Fruit fly (Drosophila melanogaster) whole organism, prepupa: ENCODE data around the gene Osi7.

Source experiments
- Blimp-1 ChIP-seq: fragments of 200-800 bp; sonication (Bioruptor generic); optimal IDR thresholded peaks from 3 replicates; lab custom pipeline; 2017; ENCODE audit warnings: missing biosample characterization, missing genetic modification characterization, mild to moderate bottlenecking, moderate library complexity, missing genetic modification reagents
- CG10631 ChIP-seq: fragments of 200-800 bp; sonication (Bioruptor generic); optimal IDR thresholded peaks from 2 replicates; lab custom pipeline; 2016; ENCODE audit warnings: missing biosample characterization, missing genetic modification characterization
- CG1621 ChIP-seq: fragments of 200-800 bp; sonication (Bioruptor generic); optimal IDR thresholded peaks from 3 replicates; lab custom pipeline; 2018; ENCODE audit warnings: missing biosample characterization, mild to moderate bottlenecking, missing genetic modification characterization
- CG16779 ChIP-seq: fragments of 200-800 bp; sonication (Bioruptor generic); optimal IDR thresholded peaks from 3 replicates; lab custom pipeline; 2017; ENCODE audit warnings: missing biosample characterization, mild to moderate bottlenecking, missing genetic modification characterization
- CG3032 ChIP-seq: fragments of 200-800 bp; optimal IDR thresholded peaks from 2 replicates; lab custom pipeline; 2019; ENCODE audit warnings: missing biosample characterization, mild to moderate bottlenecking, missing genetic modification characterization, moderate library complexity
- CG31627 ChIP-seq: fragments of 200-800 bp; sonication (Bioruptor generic); optimal IDR thresholded peaks from 3 replicates; lab custom pipeline; 2016; ENCODE audit warnings: missing biosample characterization, missing genetic modification characterization
- CG3919 ChIP-seq: fragments of 200-800 bp; sonication (Bioruptor generic); optimal IDR thresholded peaks from 3 replicates; lab custom pipeline; 2016; ENCODE audit warnings: missing biosample characterization, missing genetic modification characterization
- CG4318 ChIP-seq: fragments of 200-800 bp; sonication (Bioruptor generic); optimal IDR thresholded peaks from 3 replicates; lab custom pipeline; 2017; ENCODE audit warnings: missing biosample characterization, mild to moderate bottlenecking, missing genetic modification characterization
- CG6163 ChIP-seq: fragments of 200-800 bp; sonication (Bioruptor generic); IDR thresholded peaks from 3 replicates; pipeline ENCODE4 v1.3.6; 2022; ENCODE audit warnings: missing biosample characterization, missing genetic modification characterization
- CG6276 ChIP-seq: fragments of 200-800 bp; sonication (Bioruptor generic); optimal IDR thresholded peaks from 2 replicates; lab custom pipeline; 2017; ENCODE audit warnings: missing biosample characterization, mild to moderate bottlenecking, missing genetic modification characterization
- CG6808 ChIP-seq: fragments of 200-800 bp; sonication (Bioruptor generic); optimal IDR thresholded peaks from 3 replicates; lab custom pipeline; 2017; ENCODE audit warnings: missing biosample characterization, missing genetic modification characterization, mild to moderate bottlenecking, moderate library complexity, missing genetic modification reagents
- CG6854 ChIP-seq: fragments of 200-800 bp; sonication (Bioruptor generic); optimal IDR thresholded peaks from 2 replicates; lab custom pipeline; 2017; ENCODE audit warnings: missing biosample characterization, mild to moderate bottlenecking, missing genetic modification characterization
- CG8119 ChIP-seq: fragments of 200-800 bp; sonication (Bioruptor generic); IDR thresholded peaks from 3 replicates; pipeline ENCODE4 v1.3.6; 2022; ENCODE audit warnings: missing biosample characterization, missing genetic modification characterization
- CG9139 ChIP-seq: fragments of 200-800 bp; sonication (Bioruptor generic); optimal IDR thresholded peaks from 3 replicates; lab custom pipeline; 2017; ENCODE audit warnings: missing biosample characterization, mild to moderate bottlenecking, missing genetic modification characterization
- Eip75B ChIP-seq: fragments of 200-800 bp; sonication (Bioruptor generic); optimal IDR thresholded peaks from 3 replicates; lab custom pipeline; 2016; ENCODE audit warnings: missing biosample characterization, missing genetic modification characterization
- Eip78C ChIP-seq: fragments of 200-800 bp; sonication (Bioruptor generic); peaks from one replicate; lab custom pipeline; 2016; ENCODE audit warnings: missing biosample characterization, missing genetic modification characterization
- Eip93F ChIP-seq: fragments of 200-800 bp; sonication (Bioruptor generic); optimal IDR thresholded peaks from 2 replicates; lab custom pipeline; 2016; ENCODE audit warnings: missing biosample characterization, mild to moderate bottlenecking, missing genetic modification characterization
- Ets21C ChIP-seq: fragments of 200-800 bp; sonication (Bioruptor generic); optimal IDR thresholded peaks from 3 replicates; lab custom pipeline; 2016; ENCODE audit warnings: missing biosample characterization, missing genetic modification characterization
- Gug ChIP-seq: fragments of 200-800 bp; sonication (Bioruptor generic); IDR thresholded peaks from 2 replicates; pipeline ENCODE4 v1.3.6; 2022; ENCODE audit warnings: missing biosample characterization, missing genetic modification characterization
- Hr38 ChIP-seq: sonication (Bioruptor generic); optimal IDR thresholded peaks from 2 replicates; lab custom pipeline; 2016; ENCODE audit warnings: missing biosample characterization, missing genetic modification characterization
- Lpt ChIP-seq: fragments of 200-800 bp; sonication (Bioruptor generic); optimal IDR thresholded peaks from 3 replicates; lab custom pipeline; 2016; ENCODE audit warnings: missing biosample characterization, missing genetic modification characterization
- Met ChIP-seq: fragments of 200-800 bp; sonication (Bioruptor generic); optimal IDR thresholded peaks from 3 replicates; lab custom pipeline; 2016; ENCODE audit warnings: missing biosample characterization, missing genetic modification characterization
- OdsH ChIP-seq: fragments of 200-800 bp; sonication (Bioruptor generic); optimal IDR thresholded peaks from 3 replicates; lab custom pipeline; 2016; ENCODE audit warnings: missing biosample characterization, missing genetic modification characterization
- Sox102F ChIP-seq: fragments of 200-800 bp; sonication (Bioruptor generic); optimal IDR thresholded peaks from 2 replicates; lab custom pipeline; 2016; ENCODE audit warnings: missing biosample characterization, mild to moderate bottlenecking, missing genetic modification characterization
- Sox14 ChIP-seq: fragments of 200-800 bp; sonication (Bioruptor generic); optimal IDR thresholded peaks from 3 replicates; lab custom pipeline; 2016; ENCODE audit warnings: missing biosample characterization, missing genetic modification characterization
- achi ChIP-seq: fragments of 200-800 bp; sonication (Bioruptor generic); optimal IDR thresholded peaks from 3 replicates; lab custom pipeline; 2016; ENCODE audit warnings: missing biosample characterization, missing genetic modification characterization
- acj6 ChIP-seq: fragments of 200-800 bp; sonication (Bioruptor generic); optimal IDR thresholded peaks from 3 replicates; lab custom pipeline; 2016; ENCODE audit warnings: missing biosample characterization, missing genetic modification characterization
- cyc ChIP-seq: fragments of 200-800 bp; sonication (Bioruptor generic); optimal IDR thresholded peaks from 3 replicates; lab custom pipeline; 2016; ENCODE audit warnings: missing biosample characterization, missing genetic modification characterization
- dac ChIP-seq: fragments of 200-800 bp; sonication (Bioruptor generic); optimal IDR thresholded peaks from 2 replicates; lab custom pipeline; 2017; ENCODE audit warnings: missing biosample characterization, mild to moderate bottlenecking, missing genetic modification characterization
- dsx ChIP-seq: fragments of 200-800 bp; optimal IDR thresholded peaks from 3 replicates; lab custom pipeline; 2019; ENCODE audit warnings: missing biosample characterization, mild to moderate bottlenecking, missing genetic modification characterization, moderate library complexity; ENCODE audit not compliant: poor library complexity, severe bottlenecking
- eg ChIP-seq: fragments of 200-800 bp; sonication (Bioruptor generic); IDR thresholded peaks from 3 replicates; pipeline ENCODE4 v1.3.6; 2022; ENCODE audit warnings: missing biosample characterization, missing genetic modification characterization
- esn ChIP-seq: fragments of 200-800 bp; sonication (Bioruptor generic); optimal IDR thresholded peaks from 2 replicates; lab custom pipeline; 2016; ENCODE audit warnings: missing biosample characterization, mild to moderate bottlenecking, missing genetic modification characterization, moderate library complexity
- fd59A ChIP-seq: fragments of 200-800 bp; sonication (Bioruptor generic); optimal IDR thresholded peaks from 2 replicates; lab custom pipeline; 2017; ENCODE audit warnings: missing biosample characterization, mild to moderate bottlenecking, missing genetic modification characterization, missing genetic modification reagents
- lz ChIP-seq: fragments of 200-800 bp; sonication (Bioruptor generic); optimal IDR thresholded peaks from 3 replicates; lab custom pipeline; 2016; ENCODE audit warnings: missing biosample characterization, missing genetic modification characterization
- salr ChIP-seq, 2 experiments: fragments of 200-800 bp; sonication (Bioruptor generic); optimal IDR thresholded peaks; 3 replicates each; lab custom pipeline; 2016 to 2018; ENCODE audit warnings: missing biosample characterization in 2 of 2, missing genetic modification characterization in 2 of 2, mild to moderate bottlenecking in 1 of 2
- spab ChIP-seq: fragments of 200-800 bp; sonication (Bioruptor generic); optimal IDR thresholded peaks from 2 replicates; lab custom pipeline; 2017; ENCODE audit warnings: missing biosample characterization, mild to moderate bottlenecking, missing genetic modification characterization, missing genetic modification reagents
- ss ChIP-seq, 2 experiments: fragments of 200-800 bp; sonication (Bioruptor generic); optimal IDR thresholded peaks; 2 replicates in 1 of 2; 3 replicates in 1 of 2; lab custom pipeline; 2017 to 2018; ENCODE audit warnings: mild to moderate bottlenecking in 2 of 2, missing biosample characterization in 2 of 2, missing genetic modification characterization in 2 of 2, moderate library complexity in 1 of 2
- svp ChIP-seq: fragments of 200-800 bp; sonication (Bioruptor generic); peaks from one replicate; lab custom pipeline; 2016; ENCODE audit warnings: missing biosample characterization, missing genetic modification characterization
- topi ChIP-seq: fragments of 200-800 bp; sonication (Bioruptor generic); optimal IDR thresholded peaks from 3 replicates; lab custom pipeline; 2016; ENCODE audit warnings: missing biosample characterization, missing genetic modification characterization
- vri ChIP-seq: fragments of 200-800 bp; sonication (Bioruptor generic); optimal IDR thresholded peaks from 3 replicates; lab custom pipeline; 2016; ENCODE audit warnings: missing biosample characterization, mild to moderate bottlenecking, missing genetic modification characterization

Gene Osi7

dm6 chr3R:6233104-6233503, 15.7 kb upstream of the Osi7 start (continued):
- no peak for TF ChIP-seq CG6276
- TF ChIP-seq Hr38 = no peak
- no peak for TF ChIP-seq CG1621 (tag; lab: Kevin White, UChicago)
- no peak for TF ChIP-seq Blimp-1 (GFP tag; lab: Kevin White, UChicago)
- peak; percentile 29 for TF ChIP-seq dac (GFP tag; lab: Kevin White, UChicago)
- peak; percentile 30 for TF ChIP-seq CG3919 (GFP tag; lab: Kevin White, UChicago)
- no peak for TF ChIP-seq lz
- no peak for TF ChIP-seq Lpt (GFP tag; lab: Kevin White, UChicago)
- peak; percentile 25 for TF ChIP-seq Sox14
- TF ChIP-seq CG8119 (GFP tag; lab: Robert Waterston, UW) = peak; percentile 57; the same call in 1 of the 3 replicates
- TF ChIP-seq svp (GFP tag; lab: Kevin White, UChicago) = peak; percentile 65
- TF ChIP-seq dsx (GFP tag; lab: Kevin White, UChicago) = no peak
- TF ChIP-seq topi (GFP tag; lab: Kevin White, UChicago) = no peak
- TF ChIP-seq Ets21C (GFP tag; lab: Kevin White, UChicago) = no peak
- peak; percentile 21 for TF ChIP-seq Eip75B (GFP tag; lab: Kevin White, UChicago)
- TF ChIP-seq CG10631 (GFP tag; lab: Kevin White, UChicago) = no peak
- TF ChIP-seq Met (GFP tag; lab: Kevin White, UChicago) = no peak
- TF ChIP-seq salr (GFP tag; optimal IDR thresholded peaks at IDR 0.05; lab: Kevin White, UChicago) = no peak

- TF ChIP-seq CG9139 (no peak), Eip78C (GFP tag; lab: Kevin White, UChicago) (peak; percentile 38)
These were observed 14.5 kb upstream of the Osi7 start, which contains the start of gene Osi6 for dm6 chr3R:6234189-6234758. Osi6 (plus strand) TSS chr3R:6234708.

- TF ChIP-seq Eip75B (GFP tag; lab: Kevin White, UChicago) (no peak), Lpt (GFP tag; lab: Kevin White, UChicago) (no peak), spab (no peak), Sox102F (GFP tag; lab: Kevin White, UChicago) (no peak), Blimp-1 (GFP tag; lab: Kevin White, UChicago) (no peak), achi (GFP tag; lab: Kevin White, UChicago) (no peak), OdsH (GFP tag; lab: Kevin White, UChicago) (no peak), CG4318 (GFP tag; lab: Kevin White, UChicago) (no peak), ss (GFP tag; optimal IDR thresholded peaks at IDR 0.05; lab: Kevin White, UChicago) (no peak)
These were observed 9.8 kb upstream of the Osi7 start for dm6 chr3R:6238977-6239376.

- TF ChIP-seq eg (no peak), Ets21C (GFP tag; lab: Kevin White, UChicago) (no peak), Blimp-1 (GFP tag; lab: Kevin White, UChicago) (peak; percentile 73)
These were observed 8.5 kb upstream of the Osi7 start for dm6 chr3R:6240263-6240662.

dm6 chr3R:6241289-6241688, 7.5 kb upstream of the Osi7 start:
- TF ChIP-seq CG1621 (tag; lab: Kevin White, UChicago) = no peak
- no peak for TF ChIP-seq fd59A (GFP tag; lab: Kevin White, UChicago)
- peak; percentile 39 for TF ChIP-seq achi (GFP tag; lab: Kevin White, UChicago)
- TF ChIP-seq spab = no peak
- TF ChIP-seq Ets21C (GFP tag; lab: Kevin White, UChicago) = no peak
- no peak for TF ChIP-seq cyc (GFP tag; lab: Kevin White, UChicago)
- peak; percentile 75 for TF ChIP-seq Eip78C (GFP tag; lab: Kevin White, UChicago)
- no peak for TF ChIP-seq Eip93F (GFP tag; lab: Kevin White, UChicago)
- no peak for TF ChIP-seq Lpt (GFP tag; lab: Kevin White, UChicago)
- TF ChIP-seq Gug (GFP tag; lab: Robert Waterston, UW) = no peak
- TF ChIP-seq CG6163 (GFP tag; lab: Robert Waterston, UW) = no peak
- no peak for TF ChIP-seq vri
- TF ChIP-seq CG31627 (GFP tag; lab: Kevin White, UChicago) = no peak
- no peak for TF ChIP-seq CG9139
- TF ChIP-seq Eip75B (GFP tag; lab: Kevin White, UChicago) = no peak
- peak; percentile 39 for TF ChIP-seq CG3919 (GFP tag; lab: Kevin White, UChicago)
- no peak for TF ChIP-seq dsx (GFP tag; lab: Kevin White, UChicago)
- no peak for TF ChIP-seq CG6808 (GFP tag; lab: Kevin White, UChicago)
- no peak for TF ChIP-seq Blimp-1 (GFP tag; lab: Kevin White, UChicago)
- no peak for TF ChIP-seq CG3032 (tag; lab: Kevin White, UChicago)
- peak; percentile 25 for TF ChIP-seq acj6 (GFP tag; lab: Kevin White, UChicago)
- no peak for TF ChIP-seq topi (GFP tag; lab: Kevin White, UChicago)
- TF ChIP-seq CG6854 (GFP tag; lab: Kevin White, UChicago) = no peak
- peak; percentile 67 for TF ChIP-seq CG8119 (GFP tag; lab: Robert Waterston, UW)
- peak; percentile 58 for TF ChIP-seq OdsH (GFP tag; lab: Kevin White, UChicago)
- TF ChIP-seq Sox14 = no peak
- TF ChIP-seq CG6276 = peak; percentile 77
- TF ChIP-seq esn (GFP tag; lab: Kevin White, UChicago) = no peak
- peak; percentile 69 for TF ChIP-seq CG4318 (GFP tag; lab: Kevin White, UChicago)
- no peak for TF ChIP-seq CG16779 (tag; lab: Kevin White, UChicago)
